Worm (Caenorhabditis elegans) whole organism, dauer: Measurements from ENCODE around the gene T28D6.3.

Experiments used
- unc-62 ChIP-seq: sonication (generic microtip); optimal IDR thresholded peaks from 2 replicates; lab custom pipeline; 2017; ENCODE audit warnings: missing biosample characterization, missing genetic modification reagents, missing genetic modification characterization

T28D6.3 gene

ce11 chrIII:11391601-11392520, 25.3 kb downstream of the T28D6.3 start:
- no peak for TF ChIP-seq unc-62 (GFP tag; lab: Kevin White, UChicago)

DNA sequence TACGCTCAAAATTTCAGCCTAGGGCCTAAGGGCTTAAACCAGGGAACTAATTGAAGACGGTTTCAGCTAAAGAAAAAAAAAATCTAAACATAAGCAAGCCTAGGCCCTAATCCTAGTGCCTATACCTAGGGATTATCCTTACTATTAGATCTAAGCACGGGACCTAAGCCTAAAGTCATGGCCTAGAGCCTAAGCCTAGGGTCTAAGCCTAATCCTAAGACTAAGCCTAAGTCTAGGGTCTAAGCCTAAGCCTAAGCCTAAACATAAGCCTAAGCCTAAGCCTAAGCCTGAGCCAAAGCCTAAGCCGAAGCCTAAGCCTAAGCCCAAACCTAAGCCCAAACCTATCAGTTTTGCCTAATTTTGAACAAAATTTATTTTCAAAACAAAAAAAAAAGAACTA, 26.2 kb downstream of the T28D6.3 start:
- no peak for TF ChIP-seq unc-62 (GFP tag; lab: Kevin White, UChicago)

DNA sequence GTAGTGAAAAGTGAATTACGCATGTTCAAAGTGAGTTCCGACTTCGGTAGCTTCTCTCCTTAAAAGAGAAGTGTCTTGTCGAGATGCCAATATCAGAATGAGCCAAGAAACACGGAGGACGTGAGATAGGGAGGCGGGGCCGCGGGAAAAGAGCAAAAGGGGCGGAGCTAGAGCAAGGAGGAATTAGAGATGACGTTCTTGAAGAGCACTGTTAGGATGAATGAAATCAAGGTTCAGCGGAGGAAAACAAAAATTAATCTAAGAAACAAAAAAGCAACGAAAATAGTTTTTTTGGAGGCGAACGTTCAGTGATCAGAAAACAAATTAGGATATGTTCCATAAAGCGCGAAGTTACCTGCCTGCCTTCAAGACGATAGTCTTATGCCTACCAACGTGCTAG, 26.6 kb downstream of the T28D6.3 start, which contains the start of gene nlp-21:
TSS of gene nlp-21 (minus strand) at position 101 of the 400 bp plus-strand sequence.
- no peak for TF ChIP-seq unc-62 (GFP tag; lab: Kevin White, UChicago)

DNA sequence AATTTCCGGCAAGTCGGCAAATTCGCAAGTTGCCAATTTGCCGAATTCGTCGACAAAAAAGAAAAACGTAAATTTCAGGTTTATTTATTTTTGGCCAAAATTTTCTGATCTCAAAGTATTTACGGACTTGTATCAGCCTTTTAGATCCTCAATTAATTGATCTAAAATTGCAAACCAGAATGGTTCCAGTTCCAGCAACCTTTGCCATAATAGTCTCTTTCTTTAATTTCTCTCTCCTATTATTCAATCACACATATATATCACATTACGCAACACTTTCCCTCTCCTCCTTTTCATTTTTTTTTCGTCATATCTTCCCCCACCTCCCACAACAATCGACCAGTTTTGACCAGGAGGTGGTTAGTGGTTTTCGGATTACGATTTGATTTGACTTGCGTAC, 30.9 kb downstream of the T28D6.3 start, which contains the start of gene Y47D3B.3:
TSS of gene Y47D3B.3 (plus strand) at position 301 of the 400 bp plus-strand sequence.
- TF ChIP-seq unc-62 (GFP tag; lab: Kevin White, UChicago): no peak

DNA sequence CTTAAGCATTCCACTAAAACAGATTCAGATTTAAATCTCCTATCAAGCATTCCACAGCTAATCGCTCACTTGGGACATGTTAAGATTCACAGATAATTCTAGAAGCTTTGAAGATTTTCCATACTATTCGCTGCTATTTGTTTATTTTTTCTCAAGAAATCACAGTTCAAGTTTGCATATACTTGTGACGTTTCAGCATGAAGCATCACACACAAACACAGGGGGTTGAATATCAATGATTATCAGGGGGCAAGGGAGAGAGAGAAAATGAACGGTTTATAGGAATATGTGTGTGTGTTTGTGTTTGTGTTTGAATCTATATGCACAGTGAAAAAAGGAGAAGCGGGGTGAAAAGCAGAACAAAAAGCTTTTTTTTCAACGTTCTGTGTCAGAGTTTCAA, 36.1 kb downstream of the T28D6.3 start, which contains the start of gene Y47D3B.12:
TSS of gene Y47D3B.12 (plus strand) at position 301 of the 400 bp plus-strand sequence.
- no peak for TF ChIP-seq unc-62 (GFP tag; lab: Kevin White, UChicago)

ce11 chrIII:11405049-11405448, 38.5 kb downstream of the T28D6.3 start, which contains the start of gene Y47D3B.4:
Gene Y47D3B.4, plus strand, starts transcription at chrIII:11405349.
- no peak for TF ChIP-seq unc-62 (GFP tag; lab: Kevin White, UChicago)

ce11 chrIII:11410378-11410777, 43.8 kb downstream of the T28D6.3 start, which contains the start of gene twk-31:
Gene twk-31, plus strand, starts transcription at chrIII:11410678.
- TF ChIP-seq unc-62 (GFP tag; lab: Kevin White, UChicago): no peak
